Fruit fly (Drosophila melanogaster): ENCODE results near the gene mRpS6.

dm6 chr3L:4380231-4380645, 15.9 kb downstream of the mRpS6 start, which contains the start of gene DopEcR:
- TF ChIP-seq Sox15 (GFP tag; optimal IDR thresholded peaks at IDR 0.05) (no peak), CG3032 (tag; optimal IDR thresholded peaks at IDR 0.05) (no peak), OdsH (GFP tag; optimal IDR thresholded peaks at IDR 0.05) (no peak), salr (GFP tag; optimal IDR thresholded peaks at IDR 0.05) (no peak), spab (GFP tag; optimal IDR thresholded peaks at IDR 0.05) (no peak), Eip93F (GFP tag; optimal IDR thresholded peaks at IDR 0.05) (no peak), acj6 (GFP tag; optimal IDR thresholded peaks at IDR 0.05) (no peak), Ets21C (GFP tag; optimal IDR thresholded peaks at IDR 0.05) (no peak), Met (GFP tag; optimal IDR thresholded peaks at IDR 0.05) (no peak), CG11902 (GFP tag; optimal IDR thresholded peaks at IDR 0.05) (no peak), Hr4 (GFP tag; optimal IDR thresholded peaks at IDR 0.05) (no peak), CG10669 (GFP tag; optimal IDR thresholded peaks at IDR 0.05) (no peak), CG7368 (GFP tag; optimal IDR thresholded peaks at IDR 0.05) (no peak)

Data from whole organism, prepupa.